Worm (Caenorhabditis elegans) whole organism, young adult: Measurements from ENCODE around the gene vha-12.

Experiments
- B0019.2 ChIP-seq: fragments of 200-800 bp; sonication (Bioruptor generic); conservative IDR thresholded peaks from 2 replicates; pipeline ENCODE4 v1.3.6; 2022; ENCODE audit warnings: missing genetic modification reagents, missing genetic modification characterization, missing compliant biosample characterization
- B0035.1 ChIP-seq: sonication (generic microtip); optimal IDR thresholded peaks from 2 replicates; lab custom pipeline; 2016; ENCODE audit warnings: missing genetic modification characterization, mild to moderate bottlenecking, missing compliant biosample characterization, missing genotype, missing genetic modification reagents
- C17E4.6 ChIP-seq: fragments of 200-800 bp; sonication (Bioruptor generic); IDR thresholded peaks from 2 replicates; pipeline ENCODE4 v1.3.6; 2022; ENCODE audit warnings: missing genetic modification reagents, missing genetic modification characterization, missing compliant biosample characterization
- F22D6.2 ChIP-seq: sonication (generic microtip); optimal IDR thresholded peaks from 2 replicates; lab custom pipeline; 2016; ENCODE audit warnings: mild to moderate bottlenecking, missing genetic modification characterization, missing compliant biosample characterization
- F23B12.7 ChIP-seq: sonication (generic microtip); optimal IDR thresholded peaks from 2 replicates; lab custom pipeline; 2017; ENCODE audit warnings: missing genetic modification characterization, mild to moderate bottlenecking, missing compliant biosample characterization, antibody characterized with exemption, moderate library complexity; ENCODE audit not compliant: insufficient read depth
- F33H1.4 ChIP-seq: fragments of 200-800 bp; sonication (Bioruptor generic); IDR thresholded peaks from 2 replicates; pipeline ENCODE4 v1.3.6; 2022; ENCODE audit warnings: missing genetic modification reagents, missing genetic modification characterization, missing compliant biosample characterization
- F37B4.10 ChIP-seq: fragments of 200-800 bp; sonication (Bioruptor generic); IDR thresholded peaks from 2 replicates; pipeline ENCODE4 v1.3.6; 2022; ENCODE audit warnings: missing genetic modification characterization, missing compliant biosample characterization
- F39B2.1 ChIP-seq: fragments of 200-800 bp; sonication (Bioruptor generic); IDR thresholded peaks from 2 replicates; pipeline ENCODE4 v1.3.6; 2022; ENCODE audit warnings: missing genetic modification reagents, missing genetic modification characterization, missing compliant biosample characterization
- F49E8.2 ChIP-seq: sonication (generic microtip); optimal IDR thresholded peaks from 3 replicates; lab custom pipeline; 2017; ENCODE audit warnings: missing genetic modification characterization, mild to moderate bottlenecking, missing compliant biosample characterization, antibody characterized with exemption, moderate library complexity; ENCODE audit not compliant: insufficient read depth
- F52B5.7 ChIP-seq: sonication (generic microtip); optimal IDR thresholded peaks from 2 replicates; lab custom pipeline; 2016; ENCODE audit warnings: mild to moderate bottlenecking, missing genetic modification characterization, missing compliant biosample characterization
- F55B11.4 ChIP-seq: sonication (generic microtip); optimal IDR thresholded peaks from 2 replicates; lab custom pipeline; 2016; ENCODE audit warnings: missing compliant biosample characterization, missing genetic modification characterization, borderline replicate concordance; ENCODE audit not compliant: insufficient read depth
- T07F8.4 ChIP-seq: sonication (generic microtip); optimal IDR thresholded peaks from 2 replicates; lab custom pipeline; 2016; ENCODE audit warnings: mild to moderate bottlenecking, missing genetic modification characterization, moderate library complexity, missing compliant biosample characterization
- Y56A3A.18 ChIP-seq: fragments of 200-800 bp; sonication (Bioruptor generic); IDR thresholded peaks from 2 replicates; pipeline ENCODE4 v1.3.6; 2022; ENCODE audit warnings: missing genetic modification reagents, missing genetic modification characterization, missing compliant biosample characterization
- Y67H2A.10 ChIP-seq: fragments of 200-800 bp; sonication (Bioruptor generic); conservative IDR thresholded peaks from 2 replicates; pipeline ENCODE4 v1.3.6; 2022; ENCODE audit warnings: missing genetic modification reagents, missing genetic modification characterization, missing compliant biosample characterization
- aptf-2 ChIP-seq: fragments of 200-800 bp; sonication (Bioruptor generic); conservative IDR thresholded peaks from 2 replicates; pipeline ENCODE4 v1.3.6; 2022; ENCODE audit warnings: missing genetic modification reagents, missing genetic modification characterization, missing compliant biosample characterization
- attf-3 ChIP-seq: fragments of 200-800 bp; sonication (Bioruptor generic); conservative IDR thresholded peaks from 2 replicates; pipeline ENCODE4 v1.3.6; 2022; ENCODE audit warnings: missing genetic modification reagents, missing genetic modification characterization, missing compliant biosample characterization
- bed-2 ChIP-seq: fragments of 200-800 bp; sonication (Bioruptor generic); IDR thresholded peaks from 2 replicates; pipeline ENCODE4 v1.3.6; 2022; ENCODE audit warnings: missing genetic modification reagents, missing genetic modification characterization, missing compliant biosample characterization
- ccch-3 ChIP-seq: fragments of 200-800 bp; sonication (Bioruptor generic); optimal IDR thresholded peaks from 2 replicates; lab custom pipeline; 2018; ENCODE audit warnings: mild to moderate bottlenecking, missing genetic modification characterization, missing compliant biosample characterization
- ceh-100 ChIP-seq: fragments of 200-800 bp; sonication (Bioruptor generic); IDR thresholded peaks from 2 replicates; pipeline ENCODE4 v1.3.6; 2022; ENCODE audit warnings: missing genetic modification reagents, missing genetic modification characterization, missing compliant biosample characterization
- ceh-40 ChIP-seq: fragments of 200-800 bp; sonication (Bioruptor generic); IDR thresholded peaks from 2 replicates; pipeline ENCODE4 v1.3.6; 2022; ENCODE audit warnings: missing genetic modification characterization, missing compliant biosample characterization
- ceh-91 ChIP-seq: fragments of 200-800 bp; sonication (Bioruptor generic); IDR thresholded peaks from 2 replicates; pipeline ENCODE4 v1.3.6; 2022; ENCODE audit warnings: missing genetic modification reagents, missing genetic modification characterization, missing compliant biosample characterization
- dpff-1 ChIP-seq: sonication (generic microtip); optimal IDR thresholded peaks from 2 replicates; lab custom pipeline; 2017; ENCODE audit warnings: mild to moderate bottlenecking, missing genetic modification characterization, missing compliant biosample characterization
- dpl-1 ChIP-seq: fragments of 150-350 bp; optimal IDR thresholded peaks from 2 replicates; lab custom pipeline; 2014; ENCODE audit warnings: missing biosample characterization, missing genetic modification reagents, missing genetic modification characterization
- efl-1 ChIP-seq: fragments of 150-350 bp; optimal IDR thresholded peaks from 2 replicates; lab custom pipeline; 2014; ENCODE audit warnings: missing biosample characterization, missing genetic modification reagents, missing genetic modification characterization
- ets-4 ChIP-seq: fragments of 200-800 bp; sonication (Bioruptor generic); optimal IDR thresholded peaks from 2 replicates; lab custom pipeline; 2018; ENCODE audit warnings: mild to moderate bottlenecking, missing genetic modification characterization, missing compliant biosample characterization
- fkh-3 ChIP-seq: sonication (generic microtip); optimal IDR thresholded peaks from 2 replicates; lab custom pipeline; 2016; ENCODE audit warnings: mild to moderate bottlenecking, missing genetic modification characterization, missing compliant biosample characterization
- him-1 ChIP-seq: sonication (generic microtip); optimal IDR thresholded peaks from 2 replicates; lab custom pipeline; 2016; ENCODE audit warnings: missing genotype, missing genetic modification reagents, missing genetic modification characterization, missing compliant biosample characterization
- hsf-1 ChIP-seq: fragments of 200-800 bp; sonication (Bioruptor generic); IDR thresholded peaks from 2 replicates; pipeline ENCODE4 v1.3.6; 2022; ENCODE audit warnings: missing genetic modification reagents, missing genetic modification characterization, missing compliant biosample characterization
- let-526 ChIP-seq: fragments of 200-800 bp; sonication (Bioruptor generic); IDR thresholded peaks from 2 replicates; pipeline ENCODE4 v1.3.6; 2022; ENCODE audit warnings: missing genetic modification reagents, missing genetic modification characterization, missing compliant biosample characterization
- madf-10 ChIP-seq: sonication (generic microtip); optimal IDR thresholded peaks from 2 replicates; lab custom pipeline; 2016; ENCODE audit warnings: mild to moderate bottlenecking, missing genetic modification characterization, missing compliant biosample characterization
- madf-6 ChIP-seq: fragments of 200-800 bp; sonication (Bioruptor generic); IDR thresholded peaks from 2 replicates; pipeline ENCODE4 v1.3.6; 2022; ENCODE audit warnings: missing genetic modification reagents, missing genetic modification characterization, missing compliant biosample characterization
- mes-4 ChIP-seq: sonication (generic microtip); optimal IDR thresholded peaks from 2 replicates; lab custom pipeline; 2016; ENCODE audit warnings: missing genotype, missing genetic modification characterization, missing compliant biosample characterization
- mxl-1 ChIP-seq: sonication (generic microtip); optimal IDR thresholded peaks from 2 replicates; lab custom pipeline; 2016; ENCODE audit warnings: missing genetic modification characterization, missing compliant biosample characterization
- nfya-1 ChIP-seq: sonication (generic microtip); optimal IDR thresholded peaks from 2 replicates; lab custom pipeline; 2017; ENCODE audit warnings: antibody characterized with exemption, missing compliant biosample characterization, missing genetic modification characterization, borderline replicate concordance; ENCODE audit not compliant: insufficient read depth
- nfya-2 ChIP-seq: fragments of 200-800 bp; sonication (Bioruptor generic); IDR thresholded peaks from 2 replicates; pipeline ENCODE4 v1.3.6; 2022; ENCODE audit warnings: missing genetic modification reagents, missing genetic modification characterization, missing compliant biosample characterization
- nhr-120 ChIP-seq: fragments of 200-800 bp; sonication (Bioruptor generic); IDR thresholded peaks from 2 replicates; pipeline ENCODE4 v1.3.6; 2022; ENCODE audit warnings: missing genetic modification characterization, missing compliant biosample characterization
- nhr-179 ChIP-seq: sonication (generic microtip); optimal IDR thresholded peaks from 2 replicates; lab custom pipeline; 2016; ENCODE audit warnings: mild to moderate bottlenecking, missing genetic modification characterization, missing compliant biosample characterization
- pbrm-1 ChIP-seq: fragments of 200-800 bp; sonication (Bioruptor generic); IDR thresholded peaks from 2 replicates; pipeline ENCODE4 v1.3.6; 2022; ENCODE audit warnings: missing genetic modification reagents, missing genetic modification characterization, missing compliant biosample characterization
- pha-4 ChIP-seq: fragments of 150-350 bp; sonication (generic microtip); optimal IDR thresholded peaks from 2 replicates; lab custom pipeline; 2014; ENCODE audit warnings: missing biosample characterization, missing genetic modification reagents, missing genetic modification characterization
- rcor-1 ChIP-seq: fragments of 200-800 bp; sonication (Bioruptor generic); IDR thresholded peaks from 2 replicates; pipeline ENCODE4 v1.3.6; 2022; ENCODE audit warnings: missing genetic modification reagents, missing genetic modification characterization, missing compliant biosample characterization
- repo-1 ChIP-seq: sonication (generic microtip); optimal IDR thresholded peaks from 2 replicates; lab custom pipeline; 2017; ENCODE audit warnings: mild to moderate bottlenecking, missing genetic modification characterization, missing compliant biosample characterization
- rpc-1 ChIP-seq, 2 experiments: fragments of 150-350 bp in 1 of 2; sonication (generic microtip) in 1 of 2; optimal IDR thresholded peaks; 2 replicates each; lab custom pipeline; 2014 to 2018; ENCODE audit warnings: missing biosample characterization in 1 of 2, missing genetic modification characterization in 1 of 2, missing genetic modification reagents in 1 of 2, missing genotype in 1 of 2
- sea-2 ChIP-seq: fragments of 200-800 bp; sonication (Bioruptor generic); IDR thresholded peaks from 2 replicates; pipeline ENCODE4 v1.3.6; 2022; ENCODE audit warnings: missing genetic modification characterization, missing compliant biosample characterization
- snpc-1.1 ChIP-seq: sonication (generic microtip); optimal IDR thresholded peaks from 2 replicates; lab custom pipeline; 2017; ENCODE audit warnings: missing genetic modification characterization, mild to moderate bottlenecking, missing compliant biosample characterization, antibody characterized with exemption, moderate library complexity, missing genotype, missing genetic modification reagents; ENCODE audit not compliant: insufficient read depth
- snpc-1.3 ChIP-seq: sonication (generic microtip); optimal IDR thresholded peaks from 2 replicates; lab custom pipeline; 2017; ENCODE audit warnings: missing genetic modification characterization, mild to moderate bottlenecking, missing compliant biosample characterization, antibody characterized with exemption, moderate library complexity, missing genotype, missing genetic modification reagents; ENCODE audit not compliant: insufficient read depth
- xnd-1 ChIP-seq: sonication (generic microtip); optimal IDR thresholded peaks from 2 replicates; lab custom pipeline; 2016; ENCODE audit warnings: missing genotype, missing genetic modification reagents, missing genetic modification characterization, missing compliant biosample characterization
- zfh-2 ChIP-seq: fragments of 200-800 bp; sonication (Bioruptor generic); conservative IDR thresholded peaks from 2 replicates; pipeline ENCODE4 v1.3.6; 2022; ENCODE audit warnings: missing genetic modification reagents, missing genetic modification characterization, missing compliant biosample characterization

vha-12 gene

DNA sequence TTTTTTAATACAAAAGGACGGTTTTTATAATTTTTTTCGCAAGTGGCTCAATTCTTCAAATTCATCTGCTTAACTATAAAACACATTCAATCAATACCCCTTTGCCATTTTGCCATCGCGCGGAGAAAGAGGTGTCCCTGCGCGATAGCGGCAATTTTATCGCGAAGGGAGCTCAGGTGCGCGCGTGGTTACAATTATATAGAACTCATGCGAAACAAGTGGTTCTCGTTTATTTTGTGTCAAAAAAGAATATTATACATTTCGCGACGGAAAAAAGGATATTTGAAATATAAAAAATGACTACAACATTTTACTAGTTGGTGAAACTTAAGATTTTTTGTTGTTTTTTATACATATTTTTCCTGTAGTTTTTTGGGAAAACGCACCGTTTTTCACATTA lies 18.2 kb downstream of the vha-12 start (continued):
- TF ChIP-seq rpc-1 (optimal IDR thresholded peaks at IDR 0.05; lab: Kevin White, UChicago) (peak; percentile 14), rpc-1 (tag; optimal IDR thresholded peaks at IDR 0.05; lab: Kevin White, UChicago) (no peak), F55B11.4 (tag; lab: Kevin White, UChicago) (no peak), mes-4 (no peak), B0019.2 (GFP tag; lab: Robert Waterston, UW) (no peak), mxl-1 (tag; lab: Kevin White, UChicago) (no peak), snpc-1.1 (tag; lab: Kevin White, UChicago) (no peak), F49E8.2 (tag; lab: Kevin White, UChicago) (peak; percentile 6), zfh-2 (GFP tag; lab: Robert Waterston, UW) (peak; percentile 95), F23B12.7 (peak; percentile 97), fkh-3 (tag; lab: Kevin White, UChicago) (no peak), nhr-120 (GFP tag; lab: Robert Waterston, UW) (0 out of 2 replicates have a peak, but pooled peaks have one; percentile 69), attf-3 (GFP tag; lab: Robert Waterston, UW) (0 out of 2 replicates have a peak, but pooled peaks have one; percentile 21), nhr-179 (tag; lab: Kevin White, UChicago) (peak; percentile 80), F52B5.7 (tag; lab: Kevin White, UChicago) (peak; percentile 96), bed-2 (no peak), efl-1 (GFP tag; lab: Kevin White, UChicago) (no peak), dpl-1 (GFP tag; lab: Kevin White, UChicago) (no peak), sea-2 (GFP tag; lab: Robert Waterston, UW) (0 out of 2 replicates have a peak, but pooled peaks have one; percentile 35), ccch-3 (peak; percentile 87), hsf-1 (GFP tag; lab: Robert Waterston, UW) (0 out of 2 replicates have a peak, but pooled peaks have one; percentile 28), ceh-91 (GFP tag; lab: Robert Waterston, UW) (peak; percentile 22; the same call in 1 of the 2 replicates), F39B2.1 (GFP tag; lab: Robert Waterston, UW) (peak; percentile 64; the same call in 1 of the 2 replicates), B0035.1 (tag; lab: Kevin White, UChicago) (peak; percentile 95), let-526 (peak; percentile 97), Y67H2A.10 (0 out of 2 replicates have a peak, but pooled peaks have one; percentile 34), ceh-100 (peak; percentile 85), aptf-2 (0 out of 2 replicates have a peak, but pooled peaks have one; percentile 57), pha-4 (peak; percentile 78), T07F8.4 (peak; percentile 95), him-1 (tag; lab: Kevin White, UChicago) (peak; percentile 24), F22D6.2 (tag; lab: Kevin White, UChicago) (peak; percentile 96), dpff-1 (tag; lab: Kevin White, UChicago) (peak; percentile 96), repo-1 (tag; lab: Kevin White, UChicago) (peak; percentile 98), nfya-2 (GFP tag; lab: Robert Waterston, UW) (0 out of 2 replicates have a peak, but pooled peaks have one; percentile 28), ceh-40 (GFP tag; lab: Robert Waterston, UW) (peak; percentile 80; the same call in 1 of the 2 replicates), madf-10 (peak; percentile 96), F33H1.4 (peak; percentile 36; the same call in 1 of the 2 replicates), C17E4.6 (GFP tag; lab: Robert Waterston, UW) (peak; percentile 95), F37B4.10 (GFP tag; lab: Robert Waterston, UW) (peak; percentile 97), nfya-1 (tag; lab: Kevin White, UChicago) (no peak), snpc-1.3 (tag; lab: Kevin White, UChicago) (peak; percentile 75), madf-6 (peak; percentile 41), pbrm-1 (GFP tag; lab: Robert Waterston, UW) (peak; percentile 97), ets-4 (peak; percentile 90), xnd-1 (tag; lab: Kevin White, UChicago) (no peak), rcor-1 (GFP tag; lab: Robert Waterston, UW) (peak; percentile 97), Y56A3A.18 (GFP tag; lab: Robert Waterston, UW) (peak; percentile 100)
